Worm (Caenorhabditis elegans) whole organism, L3 larva: ENCODE results near the gene rpa-1.

Experiments used
- ZK546.5 ChIP-seq: sonication (generic microtip); optimal IDR thresholded peaks from 2 replicates; lab custom pipeline; 2017; ENCODE audit warnings: missing biosample characterization, missing genetic modification characterization
- daf-12 ChIP-seq: fragments of 150-350 bp; optimal IDR thresholded peaks from 2 replicates; lab custom pipeline; 2014; ENCODE audit warnings: missing biosample characterization, missing genetic modification reagents, missing genetic modification characterization
- egl-27 ChIP-seq: sonication (generic microtip); optimal IDR thresholded peaks from 4 replicates; lab custom pipeline; 2017; ENCODE audit warnings: missing biosample characterization, missing genetic modification reagents, missing genetic modification characterization
- fos-1 ChIP-seq: fragments of 150-350 bp; optimal IDR thresholded peaks from 2 replicates; lab custom pipeline; 2014; ENCODE audit warnings: missing biosample characterization, missing genetic modification characterization
- nhr-77 ChIP-seq: fragments of 150-350 bp; optimal IDR thresholded peaks from 2 replicates; lab custom pipeline; 2014; ENCODE audit warnings: missing biosample characterization, missing genetic modification characterization
- sea-2 ChIP-seq: fragments of 150-350 bp; sonication (generic microtip); optimal IDR thresholded peaks from 4 replicates; lab custom pipeline; 2014; ENCODE audit warnings: missing biosample characterization, missing genetic modification reagents, missing genetic modification characterization

DNA sequence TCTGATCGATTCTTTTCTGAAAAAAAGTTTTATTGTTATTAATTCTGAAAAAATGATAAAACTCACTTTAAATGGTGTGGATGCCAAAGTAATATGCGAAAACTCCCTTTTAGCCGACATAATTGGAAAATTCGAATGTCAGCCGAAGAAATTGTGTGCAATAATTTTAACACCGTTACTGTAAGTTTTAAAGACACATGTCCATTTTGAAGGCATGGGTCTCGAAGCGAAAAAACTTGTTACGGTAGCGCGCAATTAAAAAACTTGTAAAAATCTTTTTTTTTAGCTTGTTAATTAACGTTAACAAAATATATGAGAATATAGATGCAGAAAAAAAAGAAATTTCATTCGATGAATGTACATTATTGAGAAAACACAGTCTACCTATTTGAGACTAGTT, 26.0 kb downstream of the rpa-1 start, which contains the start of gene pid-1:
- TF ChIP-seq fos-1 (tag; lab: Kevin White, UChicago) (no peak), nhr-77 (tag; lab: Kevin White, UChicago) (no peak), sea-2 (no peak), ZK546.5 (tag; lab: Kevin White, UChicago) (no peak), egl-27 (tag; lab: Kevin White, UChicago) (no peak), daf-12 (tag; lab: Kevin White, UChicago) (no peak)
